Worm (Caenorhabditis elegans): ENCODE data around the gene ZK813.6.

The ZK813.6 gene

ce11 chrX:3424516-3424915 lies at the start of gene ZK813.6:
ZK813.6 (plus strand) TSS chrX:3424816.
- TF ChIP-seq ztf-23 (GFP tag; IDR thresholded peaks at IDR 0.05) (no peak), cog-1 (tag; optimal IDR thresholded peaks at IDR 0.05) (no peak), T22C8.4 (GFP tag; IDR thresholded peaks at IDR 0.05) (no peak), klf-2 (GFP tag; conservative IDR thresholded peaks at IDR 0.05) (no peak), ref-1 (GFP tag; conservative IDR thresholded peaks at IDR 0.05) (no peak), med-1 (GFP tag; optimal IDR thresholded peaks at IDR 0.05; ENCODE audit: insufficient read depth) (no peak), tab-1 (GFP tag; IDR thresholded peaks at IDR 0.05) (no peak), ztf-29 (GFP tag; IDR thresholded peaks at IDR 0.05) (no peak), flt-1 (GFP tag; IDR thresholded peaks at IDR 0.05) (no peak)

ce11 chrX:3375320-3375719 lies 49.3 kb upstream of the ZK813.6 start:
- TF ChIP-seq T22C8.4 (GFP tag; IDR thresholded peaks at IDR 0.05), result no peak
- no peak for TF ChIP-seq ztf-23 (GFP tag; IDR thresholded peaks at IDR 0.05)
- no peak for TF ChIP-seq flt-1 (GFP tag; IDR thresholded peaks at IDR 0.05)
- no peak for TF ChIP-seq tab-1 (GFP tag; IDR thresholded peaks at IDR 0.05)
- TF ChIP-seq med-1 (GFP tag; optimal IDR thresholded peaks at IDR 0.05; ENCODE audit: insufficient read depth), result no peak
- TF ChIP-seq ref-1 (GFP tag; conservative IDR thresholded peaks at IDR 0.05), result no peak
- no peak for TF ChIP-seq cog-1 (tag; optimal IDR thresholded peaks at IDR 0.05)
- no peak for TF ChIP-seq ztf-29 (GFP tag; IDR thresholded peaks at IDR 0.05)
- no peak for TF ChIP-seq klf-2 (GFP tag; conservative IDR thresholded peaks at IDR 0.05)

ce11 chrX:3379114-3379513 lies 45.5 kb upstream of the ZK813.6 start, which contains the start of gene sorf-1:
sorf-1 (minus strand) TSS chrX:3379248.
- no peak for TF ChIP-seq med-1 (GFP tag; optimal IDR thresholded peaks at IDR 0.05; ENCODE audit: insufficient read depth)
- no peak for TF ChIP-seq T22C8.4 (GFP tag; IDR thresholded peaks at IDR 0.05)
- TF ChIP-seq ztf-23 (GFP tag; IDR thresholded peaks at IDR 0.05), result no peak
- TF ChIP-seq tab-1 (GFP tag; IDR thresholded peaks at IDR 0.05), result no peak
- no peak for TF ChIP-seq cog-1 (tag; optimal IDR thresholded peaks at IDR 0.05)
- no peak for TF ChIP-seq ztf-29 (GFP tag; IDR thresholded peaks at IDR 0.05)
- no peak for TF ChIP-seq ref-1 (GFP tag; conservative IDR thresholded peaks at IDR 0.05)
- no peak for TF ChIP-seq flt-1 (GFP tag; IDR thresholded peaks at IDR 0.05)
- TF ChIP-seq klf-2 (GFP tag; conservative IDR thresholded peaks at IDR 0.05), result no peak

ce11 chrX:3380167-3380566 lies 44.4 kb upstream of the ZK813.6 start, which contains the start of gene ZK563.7:
ZK563.7 (plus strand) TSS chrX:3380467.
- no peak for TF ChIP-seq klf-2 (GFP tag; conservative IDR thresholded peaks at IDR 0.05)
- TF ChIP-seq ztf-23 (GFP tag; IDR thresholded peaks at IDR 0.05), result no peak
- TF ChIP-seq T22C8.4 (GFP tag; IDR thresholded peaks at IDR 0.05), result no peak
- TF ChIP-seq tab-1 (GFP tag; IDR thresholded peaks at IDR 0.05), result no peak
- no peak for TF ChIP-seq cog-1 (tag; optimal IDR thresholded peaks at IDR 0.05)
- TF ChIP-seq flt-1 (GFP tag; IDR thresholded peaks at IDR 0.05), result no peak
- no peak for TF ChIP-seq ztf-29 (GFP tag; IDR thresholded peaks at IDR 0.05)
- no peak for TF ChIP-seq med-1 (GFP tag; optimal IDR thresholded peaks at IDR 0.05; ENCODE audit: insufficient read depth)
- no peak for TF ChIP-seq ref-1 (GFP tag; conservative IDR thresholded peaks at IDR 0.05)

ce11 chrX:3385362-3385761 lies 39.3 kb upstream of the ZK813.6 start, which contains the start of gene acp-1:
acp-1 (minus strand) TSS chrX:3385462.
- TF ChIP-seq ztf-29 (GFP tag; IDR thresholded peaks at IDR 0.05) (no peak), ref-1 (GFP tag; conservative IDR thresholded peaks at IDR 0.05) (no peak), med-1 (GFP tag; optimal IDR thresholded peaks at IDR 0.05; ENCODE audit: insufficient read depth) (no peak), ztf-23 (GFP tag; IDR thresholded peaks at IDR 0.05) (no peak), T22C8.4 (GFP tag; IDR thresholded peaks at IDR 0.05) (no peak), cog-1 (tag; optimal IDR thresholded peaks at IDR 0.05) (no peak), tab-1 (GFP tag; IDR thresholded peaks at IDR 0.05) (no peak), klf-2 (GFP tag; conservative IDR thresholded peaks at IDR 0.05) (no peak), flt-1 (GFP tag; IDR thresholded peaks at IDR 0.05) (no peak)

- no peak for TF ChIP-seq T22C8.4 (GFP tag; IDR thresholded peaks at IDR 0.05)
- no peak for TF ChIP-seq cog-1 (tag; optimal IDR thresholded peaks at IDR 0.05)
- no peak for TF ChIP-seq ztf-29 (GFP tag; IDR thresholded peaks at IDR 0.05)
- no peak for TF ChIP-seq tab-1 (GFP tag; IDR thresholded peaks at IDR 0.05)
- no peak for TF ChIP-seq flt-1 (GFP tag; IDR thresholded peaks at IDR 0.05)
- no peak for TF ChIP-seq klf-2 (GFP tag; conservative IDR thresholded peaks at IDR 0.05)
- TF ChIP-seq ref-1 (GFP tag; conservative IDR thresholded peaks at IDR 0.05), result no peak
- TF ChIP-seq ztf-23 (GFP tag; IDR thresholded peaks at IDR 0.05), result no peak
- no peak for TF ChIP-seq med-1 (GFP tag; optimal IDR thresholded peaks at IDR 0.05; ENCODE audit: insufficient read depth)
Measured at ce11 chrX:3393562-3393961, 31.1 kb upstream of the ZK813.6 start, which contains the start of gene slcf-2. slcf-2 (plus strand) TSS chrX:3393862.

- TF ChIP-seq ztf-29 (GFP tag; IDR thresholded peaks at IDR 0.05) (no peak), flt-1 (GFP tag; IDR thresholded peaks at IDR 0.05) (no peak)
Measured at ce11 chrX:3396735-3397134, 27.9 kb upstream of the ZK813.6 start.

ce11 chrX:3399917-3400316 lies 24.7 kb upstream of the ZK813.6 start, which contains the start of gene cht-1:
cht-1 (minus strand) TSS chrX:3400017.
- TF ChIP-seq flt-1 (GFP tag; IDR thresholded peaks at IDR 0.05) (no peak), ztf-29 (GFP tag; IDR thresholded peaks at IDR 0.05) (no peak), ztf-23 (GFP tag; IDR thresholded peaks at IDR 0.05) (no peak), tab-1 (GFP tag; IDR thresholded peaks at IDR 0.05) (no peak), T22C8.4 (GFP tag; IDR thresholded peaks at IDR 0.05) (no peak), med-1 (GFP tag; optimal IDR thresholded peaks at IDR 0.05; ENCODE audit: insufficient read depth) (no peak), klf-2 (GFP tag; conservative IDR thresholded peaks at IDR 0.05) (no peak), cog-1 (tag; optimal IDR thresholded peaks at IDR 0.05) (no peak), ref-1 (GFP tag; conservative IDR thresholded peaks at IDR 0.05) (no peak)

ce11 chrX:3400387-3400786 lies 24.2 kb upstream of the ZK813.6 start:
- TF ChIP-seq klf-2 (GFP tag; conservative IDR thresholded peaks at IDR 0.05), result no peak
- no peak for TF ChIP-seq ztf-29 (GFP tag; IDR thresholded peaks at IDR 0.05)
- no peak for TF ChIP-seq flt-1 (GFP tag; IDR thresholded peaks at IDR 0.05)
- no peak for TF ChIP-seq ref-1 (GFP tag; conservative IDR thresholded peaks at IDR 0.05)
- TF ChIP-seq tab-1 (GFP tag; IDR thresholded peaks at IDR 0.05), result no peak
- no peak for TF ChIP-seq ztf-23 (GFP tag; IDR thresholded peaks at IDR 0.05)
- TF ChIP-seq T22C8.4 (GFP tag; IDR thresholded peaks at IDR 0.05), result no peak
- TF ChIP-seq med-1 (GFP tag; optimal IDR thresholded peaks at IDR 0.05; ENCODE audit: insufficient read depth), result no peak
- no peak for TF ChIP-seq cog-1 (tag; optimal IDR thresholded peaks at IDR 0.05)

ce11 chrX:3401701-3402100 lies 22.9 kb upstream of the ZK813.6 start, which contains the start of gene C04F6.9:
C04F6.9 (plus strand) TSS chrX:3402001.
- TF ChIP-seq tab-1 (GFP tag; IDR thresholded peaks at IDR 0.05), result no peak
- no peak for TF ChIP-seq ztf-23 (GFP tag; IDR thresholded peaks at IDR 0.05)
- TF ChIP-seq cog-1 (tag; optimal IDR thresholded peaks at IDR 0.05), result no peak
- no peak for TF ChIP-seq ztf-29 (GFP tag; IDR thresholded peaks at IDR 0.05)
- no peak for TF ChIP-seq T22C8.4 (GFP tag; IDR thresholded peaks at IDR 0.05)

Measured in whole organism, midembryonic.